Fruit fly (Drosophila melanogaster): ENCODE data around the gene CG4678.

Gene CG4678

dm6 chrX:16730791-16731190, 34.9 kb downstream of the CG4678 start, which contains the start of gene TwdlX:
TSS of gene TwdlX (plus strand) at chrX:16731091.
- no peak for TF ChIP-seq GATAd (GFP tag; optimal IDR thresholded peaks at IDR 0.05)
- TF ChIP-seq jim (GFP tag; optimal IDR thresholded peaks at IDR 0.05): no peak
- TF ChIP-seq sage (GFP tag; optimal IDR thresholded peaks at IDR 0.05): no peak
- TF ChIP-seq woc (GFP tag; optimal IDR thresholded peaks at IDR 0.05): no peak
- TF ChIP-seq Hr83 (GFP tag; optimal IDR thresholded peaks at IDR 0.05; ENCODE audit: poor library complexity, severe bottlenecking): no peak
- no peak for TF ChIP-seq fru (GFP tag; optimal IDR thresholded peaks at IDR 0.05)
- no peak for TF ChIP-seq rgr (GFP tag; optimal IDR thresholded peaks at IDR 0.05)
- TF ChIP-seq Hr78 (GFP tag; optimal IDR thresholded peaks at IDR 0.05): no peak
- TF ChIP-seq HLH106 (tag; optimal IDR thresholded peaks at IDR 0.05): no peak
- no peak for TF ChIP-seq CrebA (GFP tag; optimal IDR thresholded peaks at IDR 0.05; ENCODE audit: borderline replicate concordance)
- TF ChIP-seq psq (GFP tag; optimal IDR thresholded peaks at IDR 0.05): no peak
- TF ChIP-seq Dfd (GFP tag; optimal IDR thresholded peaks at IDR 0.05): no peak
- no peak for TF ChIP-seq Hnf4 (GFP tag; optimal IDR thresholded peaks at IDR 0.05)
- no peak for TF ChIP-seq OdsH (GFP tag; optimal IDR thresholded peaks at IDR 0.05)

- TF ChIP-seq Hr78 (GFP tag; optimal IDR thresholded peaks at IDR 0.05) (no peak), dsf (GFP tag; optimal IDR thresholded peaks at IDR 0.05; ENCODE audit: borderline replicate concordance) (no peak), jim (GFP tag; optimal IDR thresholded peaks at IDR 0.05) (no peak), Jra (GFP tag; optimal IDR thresholded peaks at IDR 0.05) (no peak), HLH106 (tag; optimal IDR thresholded peaks at IDR 0.05) (no peak), sage (GFP tag; optimal IDR thresholded peaks at IDR 0.05) (no peak), Hr83 (GFP tag; optimal IDR thresholded peaks at IDR 0.05; ENCODE audit: poor library complexity, severe bottlenecking) (no peak)
Measured at dm6 chrX:16733244-16733643, 37.3 kb downstream of the CG4678 start.

- TF ChIP-seq CG9705 (GFP tag; optimal IDR thresholded peaks at IDR 0.05) (no peak), HLH106 (tag; optimal IDR thresholded peaks at IDR 0.05) (no peak), psq (GFP tag; optimal IDR thresholded peaks at IDR 0.05) (no peak), tai (GFP tag; optimal IDR thresholded peaks at IDR 0.05) (no peak), usp (GFP tag; optimal IDR thresholded peaks at IDR 0.05) (no peak), br (GFP tag; optimal IDR thresholded peaks at IDR 0.05) (no peak), h (GFP tag; optimal IDR thresholded peaks at IDR 0.05) (no peak), Jra (GFP tag; optimal IDR thresholded peaks at IDR 0.05) (no peak), dsf (GFP tag; optimal IDR thresholded peaks at IDR 0.05; ENCODE audit: borderline replicate concordance) (no peak), dl (GFP tag; optimal IDR thresholded peaks at IDR 0.05; ENCODE audit: insufficient read depth in 1 of 2, partially characterized antibody in 2 of 2) (no peak), GATAd (GFP tag; optimal IDR thresholded peaks at IDR 0.05) (no peak), Dif (GFP tag; optimal IDR thresholded peaks at IDR 0.05; ENCODE audit: partially characterized antibody) (no peak), Hnf4 (GFP tag; optimal IDR thresholded peaks at IDR 0.05) (no peak), sv (GFP tag; optimal IDR thresholded peaks at IDR 0.05) (no peak)
Measured at dm6 chrX:16734647-16735046, 38.7 kb downstream of the CG4678 start, which contains the start of gene TwdlY. TSS of gene TwdlY (plus strand) at chrX:16734947.

DNA sequence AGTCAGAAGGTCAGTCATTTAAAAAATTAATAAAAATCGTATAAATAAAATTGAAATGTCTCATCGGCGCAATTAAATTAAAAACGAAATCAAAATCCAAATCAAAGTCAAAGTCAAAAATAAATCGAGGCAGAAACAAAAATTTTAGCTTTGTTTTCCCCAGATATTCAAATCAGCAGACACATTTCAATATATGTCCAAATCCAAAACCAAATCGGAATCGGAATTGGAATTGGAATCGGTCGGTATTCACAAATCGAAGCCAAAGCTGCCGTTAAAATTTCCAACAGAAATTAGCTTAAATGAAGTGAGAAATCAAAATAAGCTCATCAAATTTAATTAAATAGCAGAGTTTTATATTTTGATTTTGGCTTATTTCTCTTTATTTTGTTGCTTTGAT, 40.2 kb downstream of the CG4678 start:
- TF ChIP-seq psq (GFP tag; optimal IDR thresholded peaks at IDR 0.05): no peak
- no peak for TF ChIP-seq Dfd (GFP tag; optimal IDR thresholded peaks at IDR 0.05)
- no peak for TF ChIP-seq Hnf4 (GFP tag; optimal IDR thresholded peaks at IDR 0.05)
- no peak for TF ChIP-seq lola (GFP tag; optimal IDR thresholded peaks at IDR 0.05)
- no peak for TF ChIP-seq dl (GFP tag; optimal IDR thresholded peaks at IDR 0.05; ENCODE audit: insufficient read depth in 1 of 2, partially characterized antibody in 2 of 2)
- TF ChIP-seq jim (GFP tag; optimal IDR thresholded peaks at IDR 0.05): no peak
- no peak for TF ChIP-seq Vsx2 (GFP tag; optimal IDR thresholded peaks at IDR 0.05; ENCODE audit: partially characterized antibody)
- no peak for TF ChIP-seq dsf (GFP tag; optimal IDR thresholded peaks at IDR 0.05; ENCODE audit: borderline replicate concordance)
- TF ChIP-seq N (GFP tag; optimal IDR thresholded peaks at IDR 0.05): no peak
- TF ChIP-seq Hr78 (GFP tag; optimal IDR thresholded peaks at IDR 0.05): no peak
- no peak for TF ChIP-seq rgr (GFP tag; optimal IDR thresholded peaks at IDR 0.05)
- TF ChIP-seq OdsH (GFP tag; optimal IDR thresholded peaks at IDR 0.05): no peak
- no peak for TF ChIP-seq foxo (GFP tag; optimal IDR thresholded peaks at IDR 0.05)

- TF ChIP-seq h (GFP tag; optimal IDR thresholded peaks at IDR 0.05) (no peak), N (GFP tag; optimal IDR thresholded peaks at IDR 0.05) (no peak), usp (GFP tag; optimal IDR thresholded peaks at IDR 0.05) (no peak), woc (GFP tag; optimal IDR thresholded peaks at IDR 0.05) (no peak), rgr (GFP tag; optimal IDR thresholded peaks at IDR 0.05) (no peak), dsf (GFP tag; optimal IDR thresholded peaks at IDR 0.05; ENCODE audit: borderline replicate concordance) (no peak), Jra (GFP tag; optimal IDR thresholded peaks at IDR 0.05) (no peak), Dfd (GFP tag; optimal IDR thresholded peaks at IDR 0.05) (no peak), Mio (GFP tag; optimal IDR thresholded peaks at IDR 0.05) (no peak), br (GFP tag; optimal IDR thresholded peaks at IDR 0.05) (no peak), HLH106 (tag; optimal IDR thresholded peaks at IDR 0.05) (no peak), GATAd (GFP tag; optimal IDR thresholded peaks at IDR 0.05) (no peak), dl (GFP tag; optimal IDR thresholded peaks at IDR 0.05; ENCODE audit: insufficient read depth in 1 of 2, partially characterized antibody in 2 of 2) (no peak), brk (GFP tag; optimal IDR thresholded peaks at IDR 0.05) (no peak), Hr83 (GFP tag; optimal IDR thresholded peaks at IDR 0.05; ENCODE audit: poor library complexity, severe bottlenecking) (no peak), ey (GFP tag; optimal IDR thresholded peaks at IDR 0.05) (no peak), CrebA (GFP tag; optimal IDR thresholded peaks at IDR 0.05; ENCODE audit: borderline replicate concordance) (no peak), Sp1 (GFP tag; optimal IDR thresholded peaks at IDR 0.05) (no peak), Myc (optimal IDR thresholded peaks at IDR 0.05) (no peak), lola (GFP tag; optimal IDR thresholded peaks at IDR 0.05) (no peak)
Measured at dm6 chrX:16737878-16738277, 41.9 kb downstream of the CG4678 start, which contains the start of gene TwdlZ. TSS of gene TwdlZ (plus strand) at chrX:16738178.

Measured in whole organism, wandering third instar larva.